Comparison of ENCODE assay signal across 4 worm cellular contexts in the genomic region with DNA sequence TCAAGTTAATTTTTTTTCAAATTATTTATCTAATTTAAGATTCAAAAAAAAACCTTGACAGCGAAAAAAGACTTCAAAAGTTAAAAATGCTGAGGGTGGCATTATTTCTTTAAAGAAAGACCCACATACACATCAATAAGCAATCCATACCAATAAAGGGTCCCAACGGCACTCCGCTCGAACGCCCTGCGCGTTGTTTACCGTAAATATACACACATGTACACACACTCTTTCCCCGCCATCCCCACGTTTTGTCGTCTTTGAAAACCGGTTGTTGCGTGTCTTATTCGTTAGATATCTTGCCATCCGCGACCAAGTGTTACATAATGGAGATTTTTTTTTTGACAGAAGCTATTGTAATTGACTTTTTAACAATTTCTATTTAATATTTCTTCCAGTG.
A peak's percentile ranks its signal among the peaks of the same experiment; 100 is the strongest.
TF ChIP-seq lines count a peak whose summit lies in the region.

A gene (plus strand): TSS at position 399 of the 400 bp plus-strand sequence.

TF ChIP-seq in whole organism, L2 larva, 48 proteins besides CTCF, POLR2A, EP300 and RAD21:
- TF ChIP-seq ztf-1 (GFP tag; conservative IDR thresholded peaks at IDR 0.05; lab: Robert Waterston, UW): no peak
- peak; percentile 12 for TF ChIP-seq lin-13 (GFP tag; optimal IDR thresholded peaks at IDR 0.05; lab: Kevin White, UChicago)
- TF ChIP-seq sma-3 (GFP tag; optimal IDR thresholded peaks at IDR 0.05; lab: Kevin White, UChicago): peak; percentile 33
- TF ChIP-seq egl-27 (tag; optimal IDR thresholded peaks at IDR 0.05; lab: Kevin White, UChicago): no peak
- TF ChIP-seq aly-2 (tag; optimal IDR thresholded peaks at IDR 0.05; lab: Kevin White, UChicago): no peak
- TF ChIP-seq sem-4 (tag; optimal IDR thresholded peaks at IDR 0.05; lab: Kevin White, UChicago): peak; percentile 18
- TF ChIP-seq nhr-10 (tag; optimal IDR thresholded peaks at IDR 0.05; lab: Kevin White, UChicago): no peak
- TF ChIP-seq R02D3.7 (tag; optimal IDR thresholded peaks at IDR 0.05; lab: Kevin White, UChicago): peak; percentile 87
- TF ChIP-seq sma-9 (GFP tag; optimal IDR thresholded peaks at IDR 0.05; lab: Kevin White, UChicago): peak; percentile 73
- TF ChIP-seq sma-9 (tag; optimal IDR thresholded peaks at IDR 0.05; lab: Kevin White, UChicago): no peak
- TF ChIP-seq unc-55 (GFP tag; optimal IDR thresholded peaks at IDR 0.05; lab: Kevin White, UChicago): peak; percentile 76
- peak; percentile 51 for TF ChIP-seq nhr-129 (tag; optimal IDR thresholded peaks at IDR 0.05; lab: Kevin White, UChicago)
- TF ChIP-seq nhr-25 (tag; optimal IDR thresholded peaks at IDR 0.05; lab: Kevin White, UChicago): peak; percentile 78
- peak in 1 of 2 experiments; percentile 48 for TF ChIP-seq lsy-2 (tag; optimal IDR thresholded peaks at IDR 0.05; lab: Kevin White, UChicago)
- TF ChIP-seq nhr-21 (tag; optimal IDR thresholded peaks at IDR 0.05; lab: Kevin White, UChicago): peak; percentile 79
- peak; percentile 8 for TF ChIP-seq crh-2 (tag; optimal IDR thresholded peaks at IDR 0.05; lab: Kevin White, UChicago)
- TF ChIP-seq F13H6.1 (tag; optimal IDR thresholded peaks at IDR 0.05; lab: Kevin White, UChicago): peak; percentile 45

TF ChIP-seq in whole organism, L4 larva, 104 proteins besides CTCF, POLR2A, EP300 and RAD21 (continues in another document):
- TF ChIP-seq dmd-8 (GFP tag; IDR thresholded peaks at IDR 0.05; lab: Robert Waterston, UW): no peak
- TF ChIP-seq rbr-2 (tag; optimal IDR thresholded peaks at IDR 0.05; lab: Kevin White, UChicago): peak; percentile 35
- peak; percentile 95 for TF ChIP-seq aha-1 (tag; lab: Kevin White, UChicago)
- TF ChIP-seq set-16 (GFP tag; IDR thresholded peaks at IDR 0.05; lab: Robert Waterston, UW): no peak
- no peak for TF ChIP-seq spr-3 (GFP tag; optimal IDR thresholded peaks at IDR 0.05; lab: Kevin White, UChicago)
- no peak for TF ChIP-seq ces-1 (GFP tag; optimal IDR thresholded peaks at IDR 0.05; lab: Kevin White, UChicago)
- TF ChIP-seq hlh-30 (tag; optimal IDR thresholded peaks at IDR 0.05; lab: Kevin White, UChicago; ENCODE audit: insufficient read depth): peak; percentile 10
- no peak for TF ChIP-seq nhr-28 (tag; optimal IDR thresholded peaks at IDR 0.05; lab: Kevin White, UChicago)
- TF ChIP-seq hif-1 (tag; optimal IDR thresholded peaks at IDR 0.05; lab: Kevin White, UChicago): peak in 1 of 2 experiments; percentile 17
- no peak for TF ChIP-seq nhr-77 (tag; optimal IDR thresholded peaks at IDR 0.05; lab: Kevin White, UChicago)
- peak; percentile 96 for TF ChIP-seq mxl-3 (GFP tag; optimal IDR thresholded peaks at IDR 0.05; lab: Kevin White, UChicago)
- no peak for TF ChIP-seq daf-16 (GFP tag; optimal IDR thresholded peaks at IDR 0.05; lab: Kevin White, UChicago)
- TF ChIP-seq daf-16 (tag; optimal IDR thresholded peaks at IDR 0.05; lab: Kevin White, UChicago): peak; percentile 10
- TF ChIP-seq R02D3.7 (tag; optimal IDR thresholded peaks at IDR 0.05; lab: Kevin White, UChicago): peak; percentile 59
- peak; percentile 13 for TF ChIP-seq nhr-102 (tag; optimal IDR thresholded peaks at IDR 0.05; lab: Kevin White, UChicago)
- peak; percentile 23; the same call in 1 of the 2 replicates for TF ChIP-seq dmd-6 (GFP tag; IDR thresholded peaks at IDR 0.05; lab: Robert Waterston, UW)
- TF ChIP-seq fkh-10 (GFP tag; optimal IDR thresholded peaks at IDR 0.05; lab: Kevin White, UChicago): no peak
- no peak for TF ChIP-seq nhr-237 (tag; optimal IDR thresholded peaks at IDR 0.05; lab: Kevin White, UChicago)
- TF ChIP-seq tra-1 (GFP tag; IDR thresholded peaks at IDR 0.05; lab: Robert Waterston, UW): no peak
- TF ChIP-seq zag-1 (tag; optimal IDR thresholded peaks at IDR 0.05; lab: Kevin White, UChicago): no peak
- peak in 1 of 2 experiments; percentile 45 for TF ChIP-seq mdl-1 (tag; optimal IDR thresholded peaks at IDR 0.05; lab: Kevin White, UChicago)
- TF ChIP-seq ceh-32 (tag; optimal IDR thresholded peaks at IDR 0.05; lab: Kevin White, UChicago; ENCODE audit: poor library complexity): no peak
- peak; percentile 10 for TF ChIP-seq dve-1 (tag; optimal IDR thresholded peaks at IDR 0.05; lab: Kevin White, UChicago; ENCODE audit: insufficient read depth)
- TF ChIP-seq ceh-82 (tag; optimal IDR thresholded peaks at IDR 0.05; lab: Kevin White, UChicago): no peak

TF ChIP-seq in whole organism, late embryonic, 69 proteins besides CTCF, POLR2A, EP300 and RAD21:
- no peak for TF ChIP-seq pag-3 (tag; optimal IDR thresholded peaks at IDR 0.05; lab: Kevin White, UChicago; ENCODE audit: borderline replicate concordance)
- peak; percentile 36 for TF ChIP-seq ceh-31 (tag; optimal IDR thresholded peaks at IDR 0.05; lab: Kevin White, UChicago)
- peak; percentile 36 for TF ChIP-seq nfya-1 (tag; optimal IDR thresholded peaks at IDR 0.05; lab: Kevin White, UChicago)
- TF ChIP-seq tbx-2 (tag; optimal IDR thresholded peaks at IDR 0.05; lab: Kevin White, UChicago): peak; percentile 2

TF ChIP-seq in whole organism, mixed stage, embryonic, 35 proteins besides CTCF, POLR2A, EP300 and RAD21:
- TF ChIP-seq elt-1 (tag; optimal IDR thresholded peaks at IDR 0.05; lab: Kevin White, UChicago; ENCODE audit: borderline replicate concordance, insufficient read depth) (no peak), nhr-76 (tag; optimal IDR thresholded peaks at IDR 0.05; lab: Kevin White, UChicago) (no peak), nhr-12 (tag; optimal IDR thresholded peaks at IDR 0.05; lab: Kevin White, UChicago) (no peak), hlh-1 (tag; optimal IDR thresholded peaks at IDR 0.05; lab: Kevin White, UChicago) (peak; percentile 33), tbx-8 (GFP tag; optimal IDR thresholded peaks at IDR 0.05; lab: Kevin White, UChicago) (no peak), unc-120 (tag; optimal IDR thresholded peaks at IDR 0.05; lab: Kevin White, UChicago; ENCODE audit: poor library complexity, severe bottlenecking) (peak; percentile 51), mls-2 (tag; optimal IDR thresholded peaks at IDR 0.05; lab: Kevin White, UChicago) (no peak), lsy-2 (tag; optimal IDR thresholded peaks at IDR 0.05; lab: Kevin White, UChicago) (peak; percentile 46), mep-1 (tag; optimal IDR thresholded peaks at IDR 0.05; lab: Kevin White, UChicago) (peak; percentile 25), ztf-11 (tag; optimal IDR thresholded peaks at IDR 0.05; lab: Kevin White, UChicago) (no peak), zip-8 (tag; optimal IDR thresholded peaks at IDR 0.05; lab: Kevin White, UChicago) (no peak), lin-32 (GFP tag; optimal IDR thresholded peaks at IDR 0.05; lab: Kevin White, UChicago) (no peak), pha-4 (tag; optimal IDR thresholded peaks at IDR 0.05; lab: Kevin White, UChicago) (peak; percentile 77), snpc-4 (tag; optimal IDR thresholded peaks at IDR 0.05; lab: Kevin White, UChicago) (no peak), ces-1 (GFP tag; optimal IDR thresholded peaks at IDR 0.05; lab: Kevin White, UChicago) (peak; percentile 24), nhr-2 (tag; optimal IDR thresholded peaks at IDR 0.05; lab: Kevin White, UChicago) (no peak), lin-13 (tag; optimal IDR thresholded peaks at IDR 0.05; lab: Kevin White, UChicago) (peak; percentile 2)
